Worm (Caenorhabditis elegans): ENCODE results near the gene K08C7.6.

K08C7.6 gene

DNA sequence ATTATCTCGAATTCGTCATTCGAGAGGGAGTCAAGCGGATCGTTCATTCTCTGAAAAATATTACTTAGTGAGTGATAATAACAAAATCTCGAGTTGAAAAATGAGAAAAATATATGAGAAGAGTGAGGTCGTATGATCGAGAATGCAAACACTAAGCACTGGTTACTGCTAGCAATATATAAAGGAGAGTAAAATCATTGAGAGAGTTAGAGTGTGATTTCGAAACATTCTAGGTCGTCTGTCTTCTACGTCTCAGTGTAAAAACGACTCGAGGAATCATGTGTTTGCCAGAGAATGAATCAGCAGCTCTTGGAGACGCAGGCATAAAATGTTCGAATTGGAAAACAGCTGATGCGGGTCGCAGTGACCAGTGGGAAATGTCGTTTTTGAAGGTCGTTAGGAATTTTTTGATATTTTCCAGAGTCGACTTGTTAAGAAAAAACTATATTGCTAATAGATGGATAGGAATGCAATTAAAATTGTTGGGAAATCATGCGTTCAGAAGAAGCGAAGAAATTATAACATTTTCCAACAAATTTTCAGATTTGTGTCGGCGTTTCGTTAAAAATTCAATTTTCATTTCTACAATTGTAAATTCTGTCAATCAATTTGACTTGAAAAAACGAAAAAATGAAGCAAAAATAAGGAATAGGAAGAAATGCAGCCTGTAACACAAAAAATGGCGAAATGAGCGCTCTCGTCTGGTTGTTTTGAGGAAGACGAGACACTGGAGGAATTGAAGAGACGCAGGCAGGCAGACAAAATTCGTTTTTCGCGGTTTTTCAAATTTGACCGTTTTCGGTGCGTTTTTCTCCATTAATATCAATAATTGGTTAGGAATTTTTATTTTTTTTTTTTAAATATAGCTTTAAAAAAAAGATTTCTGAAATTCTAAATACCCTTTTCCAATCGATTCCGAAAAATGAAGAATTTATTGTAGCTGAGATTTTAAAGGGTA, 11.6 kb upstream of the K08C7.6 start, which contains the start of gene allo-1 (continued):
- TF ChIP-seq nhr-179 (tag; optimal IDR thresholded peaks at IDR 0.05) (no peak), C06A6.2 (GFP tag; conservative IDR thresholded peaks at IDR 0.05) (no peak), ccch-3 (GFP tag; optimal IDR thresholded peaks at IDR 0.05) (no peak), B0261.1 (tag; optimal IDR thresholded peaks at IDR 0.05) (no peak), ZK185.1 (tag; optimal IDR thresholded peaks at IDR 0.05; ENCODE audit: poor library complexity, severe bottlenecking) (peak; percentile 51), lin-26 (GFP tag; IDR thresholded peaks at IDR 0.05) (no peak), zim-3 (tag; optimal IDR thresholded peaks at IDR 0.05) (no peak), ztf-22 (GFP tag; optimal IDR thresholded peaks at IDR 0.05) (no peak), C17E4.6 (GFP tag; IDR thresholded peaks at IDR 0.05) (no peak), hmg-20 (GFP tag; IDR thresholded peaks at IDR 0.05) (no peak), dox-1 (GFP tag; IDR thresholded peaks at IDR 0.05) (peak; percentile 28; the same call in 1 of the 2 replicates), tbx-9 (tag; optimal IDR thresholded peaks at IDR 0.05; ENCODE audit: borderline replicate concordance) (no peak), snpc-1.1 (tag; optimal IDR thresholded peaks at IDR 0.05; ENCODE audit: insufficient read depth) (no peak), snpc-1.3 (tag; optimal IDR thresholded peaks at IDR 0.05; ENCODE audit: insufficient read depth) (no peak), nhr-27 (tag; optimal IDR thresholded peaks at IDR 0.05) (no peak), F57C9.4 (tag; optimal IDR thresholded peaks at IDR 0.05) (no peak), lir-1 (GFP tag; conservative IDR thresholded peaks at IDR 0.05) (no peak), lsl-1 (GFP tag; optimal IDR thresholded peaks at IDR 0.05) (no peak), egl-18 (GFP tag; IDR thresholded peaks at IDR 0.05) (no peak), rcor-1 (GFP tag; IDR thresholded peaks at IDR 0.05) (no peak), ceh-91 (GFP tag; IDR thresholded peaks at IDR 0.05) (no peak), lin-54 (GFP tag; optimal IDR thresholded peaks at IDR 0.05) (peak; percentile 66), lag-1 (GFP tag; IDR thresholded peaks at IDR 0.05) (no peak), nhr-120 (GFP tag; IDR thresholded peaks at IDR 0.05) (no peak), madf-8 (GFP tag; conservative IDR thresholded peaks at IDR 0.05) (peak; percentile 17; the same call in 1 of the 2 replicates), ets-4 (GFP tag; optimal IDR thresholded peaks at IDR 0.05) (no peak), K11D2.4 (GFP tag; IDR thresholded peaks at IDR 0.05) (no peak), bed-2 (GFP tag; IDR thresholded peaks at IDR 0.05) (no peak), Y56A3A.18 (GFP tag; IDR thresholded peaks at IDR 0.05) (no peak), cebp-2 (GFP tag; IDR thresholded peaks at IDR 0.05) (no peak), nfya-1 (tag; optimal IDR thresholded peaks at IDR 0.05; ENCODE audit: borderline replicate concordance, insufficient read depth) (no peak), dpl-1 (GFP tag; optimal IDR thresholded peaks at IDR 0.05) (peak; percentile 36), F55B11.4 (tag; optimal IDR thresholded peaks at IDR 0.05; ENCODE audit: borderline replicate concordance, insufficient read depth) (no peak), xnd-1 (tag; optimal IDR thresholded peaks at IDR 0.05) (no peak), madf-10 (tag; optimal IDR thresholded peaks at IDR 0.05) (peak; percentile 4), attf-6 (GFP tag; IDR thresholded peaks at IDR 0.05) (no peak), nfyb-1 (GFP tag; IDR thresholded peaks at IDR 0.05) (peak; percentile 28; the same call in 1 of the 2 replicates), zfh-2 (GFP tag; conservative IDR thresholded peaks at IDR 0.05) (no peak; the same call in 1 of the 2 replicates), unc-130 (GFP tag; optimal IDR thresholded peaks at IDR 0.05) (no peak), madf-3 (GFP tag; IDR thresholded peaks at IDR 0.05) (no peak), sea-2 (GFP tag; IDR thresholded peaks at IDR 0.05) (no peak), lin-35 (GFP tag; optimal IDR thresholded peaks at IDR 0.05) (peak in 1 of 3 experiments; percentile 34), ceh-27 (GFP tag; optimal IDR thresholded peaks at IDR 0.05) (peak; percentile 15), madf-6 (GFP tag; IDR thresholded peaks at IDR 0.05) (peak; percentile 64), mel-28 (tag; optimal IDR thresholded peaks at IDR 0.05; ENCODE audit: borderline replicate concordance) (no peak), sptf-2 (GFP tag; optimal IDR thresholded peaks at IDR 0.05) (no peak)

Measured in whole organism, young adult.